Fruit fly (Drosophila melanogaster): Measurements from ENCODE around the gene CG13004.

dm6 chrX:16787416-16787900 lies 47.9 kb downstream of the CG13004 start:
- TF ChIP-seq CG8478 (optimal IDR thresholded peaks at IDR 0.05) (no peak), CTCF (optimal IDR thresholded peaks at IDR 0.05) (no peak)
